Fruit fly (Drosophila melanogaster) whole organism, prepupa: ENCODE data around the gene t-cup.

Experiments
- CG11902 ChIP-seq: fragments of 200-800 bp; sonication (Bioruptor generic); optimal IDR thresholded peaks from 3 replicates; lab custom pipeline; 2016; ENCODE audit warnings: missing biosample characterization, missing genetic modification characterization
- CG34406 ChIP-seq: fragments of 200-800 bp; sonication (Bioruptor generic); optimal IDR thresholded peaks from 3 replicates; lab custom pipeline; 2016; ENCODE audit warnings: missing biosample characterization, missing genetic modification characterization
- CG6276 ChIP-seq: fragments of 200-800 bp; sonication (Bioruptor generic); optimal IDR thresholded peaks from 2 replicates; lab custom pipeline; 2017; ENCODE audit warnings: missing biosample characterization, mild to moderate bottlenecking, missing genetic modification characterization
- Eip93F ChIP-seq: fragments of 200-800 bp; sonication (Bioruptor generic); optimal IDR thresholded peaks from 2 replicates; lab custom pipeline; 2016; ENCODE audit warnings: missing biosample characterization, mild to moderate bottlenecking, missing genetic modification characterization
- Ets21C ChIP-seq: fragments of 200-800 bp; sonication (Bioruptor generic); optimal IDR thresholded peaks from 3 replicates; lab custom pipeline; 2016; ENCODE audit warnings: missing biosample characterization, missing genetic modification characterization
- OdsH ChIP-seq: fragments of 200-800 bp; sonication (Bioruptor generic); optimal IDR thresholded peaks from 3 replicates; lab custom pipeline; 2016; ENCODE audit warnings: missing biosample characterization, missing genetic modification characterization
- ss ChIP-seq, 2 experiments: fragments of 200-800 bp; sonication (Bioruptor generic); optimal IDR thresholded peaks; 2 replicates in 1 of 2; 3 replicates in 1 of 2; lab custom pipeline; 2017 to 2018; ENCODE audit warnings: mild to moderate bottlenecking in 2 of 2, missing biosample characterization in 2 of 2, missing genetic modification characterization in 2 of 2, moderate library complexity in 1 of 2
- svp ChIP-seq: fragments of 200-800 bp; sonication (Bioruptor generic); peaks from one replicate; lab custom pipeline; 2016; ENCODE audit warnings: missing biosample characterization, missing genetic modification characterization

DNA sequence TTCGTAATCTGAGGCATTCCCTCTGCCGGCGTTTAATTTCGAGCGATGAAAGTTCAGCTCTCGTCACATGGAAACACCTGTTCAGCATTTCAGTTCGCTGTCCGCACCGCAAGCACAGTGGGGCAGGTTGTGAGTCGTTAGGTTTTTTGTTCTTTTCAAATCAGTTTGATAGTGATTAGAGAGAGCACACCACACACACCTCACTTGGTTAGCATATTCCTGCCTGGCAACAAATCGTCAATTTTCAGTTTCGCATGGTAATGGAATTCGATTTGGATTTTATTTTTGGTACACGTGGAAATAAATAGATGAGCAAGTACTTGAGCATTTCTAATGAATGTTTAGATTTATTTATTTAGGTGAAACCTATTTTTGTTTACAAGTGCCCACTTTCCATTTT is 31.2 kb upstream of the t-cup start:
- no peak for TF ChIP-seq svp (GFP tag; lab: Kevin White, UChicago)
- TF ChIP-seq ss (GFP tag; optimal IDR thresholded peaks at IDR 0.05; lab: Kevin White, UChicago) = no peak
- no peak for TF ChIP-seq CG6276 (GFP tag; lab: Kevin White, UChicago)
- no peak for TF ChIP-seq Eip93F (GFP tag; lab: Kevin White, UChicago)
- no peak for TF ChIP-seq CG34406
- no peak for TF ChIP-seq Ets21C (GFP tag; lab: Kevin White, UChicago)
- no peak for TF ChIP-seq OdsH (GFP tag; lab: Kevin White, UChicago)
- no peak for TF ChIP-seq CG11902 (GFP tag; lab: Kevin White, UChicago)
